Worm (Caenorhabditis elegans): ENCODE measurements around the gene B0285.6.

The B0285.6 gene

DNA sequence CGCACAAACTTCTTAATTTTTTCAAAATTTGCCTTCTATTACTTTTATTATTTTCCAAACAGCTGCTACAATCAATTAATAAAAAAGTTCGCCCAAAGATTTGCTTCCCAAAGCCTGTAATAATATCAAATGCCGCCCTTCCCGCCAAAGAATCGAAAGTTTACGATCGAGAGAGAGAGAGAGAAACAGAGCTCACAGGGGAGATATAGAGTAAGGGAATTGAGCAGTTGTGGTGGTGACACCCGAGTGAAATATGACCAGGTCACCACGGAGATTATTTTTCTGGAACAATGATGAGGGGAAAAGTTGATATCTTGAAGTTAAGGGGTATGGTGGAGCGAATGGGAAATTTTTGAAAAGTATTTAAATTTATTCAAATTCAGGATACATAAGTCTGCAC, 10.0 kb downstream of the B0285.6 start:
- TF ChIP-seq K11D2.4 (GFP tag; IDR thresholded peaks at IDR 0.05) (no peak), let-607 (tag; optimal IDR thresholded peaks at IDR 0.05) (no peak), dox-1 (GFP tag; IDR thresholded peaks at IDR 0.05) (no peak), ceh-40 (GFP tag; IDR thresholded peaks at IDR 0.05) (no peak), bed-2 (GFP tag; IDR thresholded peaks at IDR 0.05) (no peak), F39B2.1 (GFP tag; IDR thresholded peaks at IDR 0.05) (no peak), ztf-25 (GFP tag; IDR thresholded peaks at IDR 0.05) (no peak), nfya-1 (tag; optimal IDR thresholded peaks at IDR 0.05; ENCODE audit: borderline replicate concordance, insufficient read depth) (no peak), hmg-20 (GFP tag; IDR thresholded peaks at IDR 0.05) (no peak), mxl-1 (tag; optimal IDR thresholded peaks at IDR 0.05) (no peak), pha-4 (tag; optimal IDR thresholded peaks at IDR 0.05) (no peak), hlh-26 (GFP tag; conservative IDR thresholded peaks at IDR 0.05) (no peak), Y79H2A.3 (GFP tag; conservative IDR thresholded peaks at IDR 0.05) (no peak), dpff-1 (tag; optimal IDR thresholded peaks at IDR 0.05) (no peak), lin-54 (GFP tag; optimal IDR thresholded peaks at IDR 0.05) (no peak), akir-1 (GFP tag; optimal IDR thresholded peaks at IDR 0.05) (no peak), lsl-1 (GFP tag; optimal IDR thresholded peaks at IDR 0.05) (no peak), D2030.7 (GFP tag; IDR thresholded peaks at IDR 0.05) (no peak)

DNA sequence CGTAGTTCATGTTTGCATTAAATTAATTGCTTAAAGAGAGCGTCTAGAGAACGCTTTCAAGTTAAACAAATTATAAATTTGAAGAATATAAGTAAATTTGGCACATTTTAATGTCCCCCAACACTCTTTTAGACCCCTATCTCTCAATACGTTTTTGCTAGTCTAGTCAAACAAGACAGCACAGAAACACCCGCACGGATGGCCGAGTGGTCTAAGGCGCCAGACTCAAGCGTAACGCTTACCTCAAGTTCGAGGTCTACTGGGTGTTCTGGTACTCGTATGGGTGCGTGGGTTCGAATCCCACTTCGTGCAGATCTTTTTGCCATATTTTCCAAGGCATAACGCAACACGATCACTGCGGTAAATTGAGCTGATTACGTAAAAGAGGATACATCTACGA, 12.4 kb downstream of the B0285.6 start:
- TF ChIP-seq egrh-3 (GFP tag; IDR thresholded peaks at IDR 0.05) (no peak), lir-1 (GFP tag; conservative IDR thresholded peaks at IDR 0.05) (no peak), madf-8 (GFP tag; conservative IDR thresholded peaks at IDR 0.05) (0 out of 2 replicates have a peak, but pooled peaks have one; percentile 19), nhr-179 (tag; optimal IDR thresholded peaks at IDR 0.05) (no peak), ztf-22 (GFP tag; optimal IDR thresholded peaks at IDR 0.05) (no peak), mxl-1 (tag; optimal IDR thresholded peaks at IDR 0.05) (peak; percentile 45), madf-10 (tag; optimal IDR thresholded peaks at IDR 0.05) (no peak), egl-44 (GFP tag; IDR thresholded peaks at IDR 0.05) (0 out of 2 replicates have a peak, but pooled peaks have one; percentile 35), lag-1 (GFP tag; IDR thresholded peaks at IDR 0.05) (no peak), cebp-1 (GFP tag; IDR thresholded peaks at IDR 0.05) (no peak), cebp-1 (tag; optimal IDR thresholded peaks at IDR 0.05) (no peak), let-607 (tag; optimal IDR thresholded peaks at IDR 0.05) (no peak), hmg-20 (GFP tag; IDR thresholded peaks at IDR 0.05) (no peak), pha-4 (tag; optimal IDR thresholded peaks at IDR 0.05) (no peak), ama-1 (optimal IDR thresholded peaks at IDR 0.05) (no peak), ama-1 (GFP tag; optimal IDR thresholded peaks at IDR 0.05) (peak; percentile 12 to 49), ccch-3 (GFP tag; optimal IDR thresholded peaks at IDR 0.05) (no peak), F57A8.1 (GFP tag; optimal IDR thresholded peaks at IDR 0.05) (no peak), lsl-1 (GFP tag; optimal IDR thresholded peaks at IDR 0.05) (peak; percentile 52), ceh-27 (GFP tag; optimal IDR thresholded peaks at IDR 0.05) (no peak), F57C9.4 (tag; optimal IDR thresholded peaks at IDR 0.05) (no peak), tbx-9 (tag; optimal IDR thresholded peaks at IDR 0.05; ENCODE audit: borderline replicate concordance) (no peak), ztf-25 (GFP tag; IDR thresholded peaks at IDR 0.05) (no peak), lin-54 (GFP tag; optimal IDR thresholded peaks at IDR 0.05) (no peak), him-1 (tag; optimal IDR thresholded peaks at IDR 0.05) (peak; percentile 73), snpc-4 (GFP tag; optimal IDR thresholded peaks at IDR 0.05) (no peak), snpc-4 (tag; optimal IDR thresholded peaks at IDR 0.05) (peak in 2 of 4 experiments; percentile 18 to 60), mes-4 (tag; optimal IDR thresholded peaks at IDR 0.05) (no peak), hsf-1 (GFP tag; IDR thresholded peaks at IDR 0.05) (no peak; the same call in 1 of the 2 replicates), ztf-18 (tag; optimal IDR thresholded peaks at IDR 0.05) (peak; percentile 22), hmg-1.2 (GFP tag; IDR thresholded peaks at IDR 0.05) (peak; percentile 30; the same call in 1 of the 2 replicates), hlh-12 (tag; optimal IDR thresholded peaks at IDR 0.05) (no peak), nhr-80 (tag; optimal IDR thresholded peaks at IDR 0.05) (peak; percentile 4), C17E4.6 (GFP tag; IDR thresholded peaks at IDR 0.05) (no peak), dpl-1 (GFP tag; optimal IDR thresholded peaks at IDR 0.05) (no peak), lin-26 (GFP tag; IDR thresholded peaks at IDR 0.05) (peak; percentile 78), rpc-1 (optimal IDR thresholded peaks at IDR 0.05) (peak; percentile 65), rpc-1 (tag; optimal IDR thresholded peaks at IDR 0.05) (peak; percentile 80)
